Fruit fly (Drosophila melanogaster) whole organism, embryonic: ENCODE measurements around the gene N.
A peak's percentile ranks its signal among the peaks of the same experiment; 100 is the strongest.

Source experiments
- Aef1 ChIP-seq: fragments of 200-800 bp; sonication (Bioruptor generic); IDR thresholded peaks from 3 replicates; pipeline ENCODE4 v1.3.6; 2022; ENCODE audit warnings: missing biosample characterization, missing genetic modification characterization
- Asciz ChIP-seq: fragments of 200-800 bp; sonication (Bioruptor generic); optimal IDR thresholded peaks from 2 replicates; lab custom pipeline; 2017; ENCODE audit warnings: missing biosample characterization, mild to moderate bottlenecking, missing genetic modification characterization, missing genetic modification reagents
- Atf-2 ChIP-seq: fragments of 200-800 bp; sonication (Bioruptor generic); optimal IDR thresholded peaks from 2 replicates; lab custom pipeline; 2016; ENCODE audit warnings: missing biosample characterization, missing genetic modification characterization
- BEAF-32 ChIP-seq: fragments of 200-800 bp; sonication (Bioruptor generic); optimal IDR thresholded peaks from 3 replicates; lab custom pipeline; 2017; ENCODE audit warnings: missing biosample characterization, missing genetic modification characterization, mild to moderate bottlenecking, moderate library complexity, missing genetic modification reagents
- CG11723 ChIP-seq: fragments of 200-800 bp; sonication (Bioruptor generic); optimal IDR thresholded peaks from 2 replicates; lab custom pipeline; 2017; ENCODE audit warnings: missing biosample characterization, mild to moderate bottlenecking, missing genetic modification characterization
- CG14441 ChIP-seq: fragments of 200-800 bp; sonication (Bioruptor generic); IDR thresholded peaks from 2 replicates; pipeline ENCODE4 v1.3.6; 2022; ENCODE audit warnings: missing biosample characterization, missing genetic modification characterization
- CG14667 ChIP-seq: fragments of 200-800 bp; sonication (Bioruptor generic); IDR thresholded peaks from 2 replicates; pipeline ENCODE4 v1.3.6; 2022; ENCODE audit warnings: missing biosample characterization, missing genetic modification characterization
- CG15073 ChIP-seq: fragments of 200-800 bp; sonication (Bioruptor generic); optimal IDR thresholded peaks from 2 replicates; lab custom pipeline; 2016; ENCODE audit warnings: missing biosample characterization, missing genetic modification characterization
- CG1602 ChIP-seq: fragments of 200-800 bp; sonication (Bioruptor generic); optimal IDR thresholded peaks from 3 replicates; lab custom pipeline; 2016; ENCODE audit warnings: missing biosample characterization, missing genetic modification characterization
- CG1792 ChIP-seq: fragments of 200-800 bp; sonication (Bioruptor generic); optimal IDR thresholded peaks from 2 replicates; lab custom pipeline; 2016; ENCODE audit warnings: missing biosample characterization, missing genetic modification characterization
- CG18262 ChIP-seq: fragments of 200-800 bp; optimal IDR thresholded peaks from 3 replicates; lab custom pipeline; 2019; ENCODE audit warnings: missing biosample characterization, mild to moderate bottlenecking, missing genetic modification characterization, moderate library complexity
- CG1832 ChIP-seq: fragments of 200-800 bp; sonication (Bioruptor generic); optimal IDR thresholded peaks from 2 replicates; lab custom pipeline; 2017; ENCODE audit warnings: missing biosample characterization, mild to moderate bottlenecking, missing genetic modification characterization, inconsistent platforms
- CG2202 ChIP-seq: fragments of 200-800 bp; sonication (Bioruptor generic); optimal IDR thresholded peaks from 2 replicates; lab custom pipeline; 2018; ENCODE audit warnings: missing biosample characterization, mild to moderate bottlenecking, missing genetic modification characterization
- CG2712 ChIP-seq: fragments of 200-800 bp; optimal IDR thresholded peaks from 3 replicates; lab custom pipeline; 2019; ENCODE audit warnings: missing biosample characterization, mild to moderate bottlenecking, missing genetic modification characterization, moderate library complexity
- CG4360 ChIP-seq: fragments of 200-800 bp; sonication (Bioruptor generic); IDR thresholded peaks from 2 replicates; pipeline ENCODE4 v1.3.6; 2022; ENCODE audit warnings: missing biosample characterization, missing genetic modification characterization
- CG4854 ChIP-seq: fragments of 200-800 bp; sonication (Bioruptor generic); optimal IDR thresholded peaks from 2 replicates; lab custom pipeline; 2016; ENCODE audit warnings: missing biosample characterization, missing genetic modification characterization, inconsistent platforms
- CG6791 ChIP-seq: fragments of 200-800 bp; sonication (Bioruptor generic); IDR thresholded peaks from 3 replicates; pipeline ENCODE4 v1.3.6; 2022; ENCODE audit warnings: missing biosample characterization, missing genetic modification characterization; ENCODE audit not compliant: partially characterized antibody
- CG7786 ChIP-seq: fragments of 200-800 bp; sonication (Bioruptor generic); optimal IDR thresholded peaks from 2 replicates; lab custom pipeline; 2016; ENCODE audit warnings: missing biosample characterization, missing genetic modification characterization
- CG7963 ChIP-seq: fragments of 200-800 bp; sonication (Bioruptor generic); IDR thresholded peaks from 3 replicates; pipeline ENCODE4 v1.3.6; 2022; ENCODE audit warnings: missing biosample characterization, missing genetic modification characterization; ENCODE audit not compliant: partially characterized antibody
- CG8089 ChIP-seq: fragments of 200-800 bp; sonication (Bioruptor generic); optimal IDR thresholded peaks from 3 replicates; lab custom pipeline; 2016; ENCODE audit warnings: missing biosample characterization, missing genetic modification characterization
- CG8944 ChIP-seq: fragments of 200-800 bp; sonication (Bioruptor generic); optimal IDR thresholded peaks from 3 replicates; lab custom pipeline; 2016; ENCODE audit warnings: missing biosample characterization, missing genetic modification characterization
- Chrac-16 ChIP-seq: fragments of 200-800 bp; sonication (Bioruptor generic); optimal IDR thresholded peaks from 3 replicates; lab custom pipeline; 2016; ENCODE audit warnings: missing biosample characterization, missing genetic modification characterization
- CkIIα-i1 ChIP-seq: fragments of 200-800 bp; sonication (Bioruptor generic); IDR thresholded peaks from 2 replicates; pipeline ENCODE4 v1.3.6; 2022; ENCODE audit warnings: missing biosample characterization, missing genetic modification characterization
- E2f2 ChIP-seq: fragments of 200-800 bp; sonication (Bioruptor generic); IDR thresholded peaks from 2 replicates; pipeline ENCODE4 v1.3.6; 2022; ENCODE audit warnings: missing biosample characterization, missing genetic modification characterization
- ERR ChIP-seq: fragments of 200-800 bp; sonication (Bioruptor generic); optimal IDR thresholded peaks from 2 replicates; lab custom pipeline; 2016; ENCODE audit warnings: missing biosample characterization, missing genetic modification characterization
- Ets97D ChIP-seq: fragments of 200-800 bp; sonication (Bioruptor generic); optimal IDR thresholded peaks from 3 replicates; lab custom pipeline; 2016; ENCODE audit warnings: missing biosample characterization, missing genetic modification characterization
- HLH4C ChIP-seq: fragments of 200-800 bp; sonication (Bioruptor generic); IDR thresholded peaks from 3 replicates; pipeline ENCODE4 v1.3.6; 2022; ENCODE audit warnings: missing biosample characterization, missing genetic modification characterization; ENCODE audit not compliant: partially characterized antibody
- Hand ChIP-seq: fragments of 200-800 bp; sonication (Bioruptor generic); optimal IDR thresholded peaks from 2 replicates; lab custom pipeline; 2017; ENCODE audit warnings: mild to moderate bottlenecking, missing biosample characterization, missing genetic modification reagents, missing genetic modification characterization
- Hey ChIP-seq: fragments of 200-800 bp; sonication (Bioruptor generic); optimal IDR thresholded peaks from 3 replicates; lab custom pipeline; 2018; ENCODE audit warnings: missing biosample characterization, mild to moderate bottlenecking, missing genetic modification characterization
- Hmr ChIP-seq: fragments of 200-800 bp; sonication (Bioruptor generic); optimal IDR thresholded peaks from 3 replicates; lab custom pipeline; 2017; ENCODE audit warnings: mild to moderate bottlenecking, missing biosample characterization, missing genetic modification reagents, missing genetic modification characterization
- NfI ChIP-seq: fragments of 200-800 bp; sonication (Bioruptor generic); optimal IDR thresholded peaks from 3 replicates; lab custom pipeline; 2018; ENCODE audit warnings: missing biosample characterization, mild to moderate bottlenecking, missing genetic modification characterization, moderate library complexity
- Sox102F ChIP-seq: fragments of 200-800 bp; sonication (Bioruptor generic); optimal IDR thresholded peaks from 2 replicates; lab custom pipeline; 2018; ENCODE audit warnings: missing biosample characterization, mild to moderate bottlenecking, missing genetic modification characterization, moderate library complexity
- br ChIP-seq: fragments of >200 bp; optimal IDR thresholded peaks from 2 replicates; lab custom pipeline; 2017
- crol ChIP-seq: fragments of 200-800 bp; sonication (Bioruptor generic); IDR thresholded peaks from 2 replicates; pipeline ENCODE4 v1.3.6; 2022; ENCODE audit warnings: missing biosample characterization, missing genetic modification characterization
- crp ChIP-seq, 2 experiments: fragments of 200-800 bp; sonication (Bioruptor generic); optimal IDR thresholded peaks; 2 replicates in 1 of 2; 3 replicates in 1 of 2; lab custom pipeline; 2017; ENCODE audit warnings: missing biosample characterization in 2 of 2, missing genetic modification characterization in 2 of 2, mild to moderate bottlenecking in 1 of 2, moderate library complexity in 1 of 2
- dm ChIP-seq: fragments of 200-800 bp; sonication (Bioruptor generic); optimal IDR thresholded peaks from 3 replicates; lab custom pipeline; 2016; ENCODE audit warnings: missing biosample characterization, missing genetic modification characterization
- eve ChIP-seq, 2 experiments: fragments of >200 bp; optimal IDR thresholded peaks; 2 replicates each; lab custom pipeline; 2017; ENCODE audit warnings: missing biosample characterization in 2 of 2, missing genetic modification characterization in 2 of 2
- fd96Cb ChIP-seq: fragments of 200-800 bp; sonication (Bioruptor generic); optimal IDR thresholded peaks from 2 replicates; lab custom pipeline; 2018; ENCODE audit warnings: missing biosample characterization, mild to moderate bottlenecking, missing genetic modification characterization, moderate library complexity
- gce ChIP-seq: fragments of 200-800 bp; sonication (Bioruptor generic); IDR thresholded peaks from 3 replicates; pipeline ENCODE4 v1.3.6; 2022; ENCODE audit warnings: missing biosample characterization, missing genetic modification characterization
- gcm2 ChIP-seq: fragments of 200-800 bp; sonication (Bioruptor generic); optimal IDR thresholded peaks from 2 replicates; lab custom pipeline; 2016; ENCODE audit warnings: missing biosample characterization, missing genetic modification characterization
- gem ChIP-seq: fragments of 200-800 bp; sonication (Bioruptor generic); optimal IDR thresholded peaks from 2 replicates; lab custom pipeline; 2019; ENCODE audit warnings: missing biosample characterization, mild to moderate bottlenecking, missing genetic modification characterization, moderate library complexity
- gsb-n ChIP-seq: fragments of 200-800 bp; sonication (Bioruptor generic); optimal IDR thresholded peaks from 3 replicates; lab custom pipeline; 2018; ENCODE audit warnings: missing biosample characterization, mild to moderate bottlenecking, missing genetic modification characterization
- maf-S ChIP-seq: fragments of 200-800 bp; sonication (Bioruptor generic); optimal IDR thresholded peaks from 2 replicates; lab custom pipeline; 2016; ENCODE audit warnings: missing biosample characterization, missing genetic modification characterization
- oc ChIP-seq: fragments of 200-800 bp; sonication (Bioruptor generic); optimal IDR thresholded peaks from 2 replicates; lab custom pipeline; 2018; ENCODE audit warnings: missing biosample characterization, mild to moderate bottlenecking, missing genetic modification characterization, moderate library complexity
- otp ChIP-seq: fragments of 200-800 bp; sonication (Bioruptor generic); IDR thresholded peaks from 3 replicates; pipeline ENCODE4, ENCODE4 v1.3.6; 2022; ENCODE audit warnings: missing biosample characterization, missing genetic modification characterization
- run ChIP-seq: fragments of 200-800 bp; sonication (Bioruptor generic); optimal IDR thresholded peaks from 3 replicates; lab custom pipeline; 2018; ENCODE audit warnings: missing biosample characterization, mild to moderate bottlenecking, missing genetic modification characterization
- scrt ChIP-seq: fragments of 200-800 bp; sonication (Bioruptor generic); optimal IDR thresholded peaks from 2 replicates; lab custom pipeline; 2018; ENCODE audit warnings: missing biosample characterization, mild to moderate bottlenecking, missing genetic modification characterization, moderate library complexity
- sens-2 ChIP-seq: fragments of 200-800 bp; sonication (Bioruptor generic); IDR thresholded peaks from 2 replicates; pipeline ENCODE4 v1.3.6; 2022; ENCODE audit warnings: missing biosample characterization, missing genetic modification characterization
- ssp ChIP-seq: fragments of 200-800 bp; sonication (Bioruptor generic); IDR thresholded peaks from 2 replicates; pipeline ENCODE4 v1.3.6; 2022; ENCODE audit warnings: missing biosample characterization, missing genetic modification characterization
- unc-4 ChIP-seq: fragments of 200-800 bp; sonication (Bioruptor generic); IDR thresholded peaks from 2 replicates; pipeline ENCODE4 v1.3.6; 2022; ENCODE audit warnings: missing biosample characterization, missing genetic modification characterization; ENCODE audit not compliant: partially characterized antibody
- zf30C ChIP-seq: fragments of 200-800 bp; sonication (Bioruptor generic); optimal IDR thresholded peaks from 3 replicates; lab custom pipeline; 2018; ENCODE audit warnings: missing biosample characterization, mild to moderate bottlenecking, missing genetic modification characterization

Gene N

dm6 chrX:3188419-3188818 lies 53.7 kb downstream of the N start (continued):
- no peak for TF ChIP-seq oc (tag; lab: Kevin White, UChicago)
- no peak for TF ChIP-seq unc-4
- TF ChIP-seq CG2712 (tag; lab: Kevin White, UChicago) = peak; percentile 18
- no peak for TF ChIP-seq zf30C (GFP tag; lab: Kevin White, UChicago)
- no peak for TF ChIP-seq BEAF-32
- no peak for TF ChIP-seq CG1832 (GFP tag; lab: Kevin White, UChicago)
- TF ChIP-seq sens-2 (GFP tag; lab: Robert Waterston, UW) = peak; percentile 23; the same call in 1 of the 2 replicates
- peak; percentile 5 for TF ChIP-seq CG18262 (tag; lab: Kevin White, UChicago)
- TF ChIP-seq maf-S = no peak
- TF ChIP-seq CkIIα-i1 (GFP tag; lab: Robert Waterston, UW) = no peak
- no peak for TF ChIP-seq NfI (GFP tag; lab: Kevin White, UChicago)
- TF ChIP-seq CG7963 (GFP tag; lab: Robert Waterston, UW) = no peak
- TF ChIP-seq dm (GFP tag; lab: Kevin White, UChicago) = no peak
- TF ChIP-seq CG1602 (GFP tag; lab: Kevin White, UChicago) = no peak
- TF ChIP-seq CG14667 (GFP tag; lab: Robert Waterston, UW) = no peak
- TF ChIP-seq E2f2 (GFP tag; lab: Robert Waterston, UW) = no peak
- TF ChIP-seq Aef1 (GFP tag; lab: Robert Waterston, UW) = no peak
- peak; percentile 42 for TF ChIP-seq gem
- TF ChIP-seq CG4360 = peak; percentile 41; the same call in 1 of the 2 replicates
- TF ChIP-seq Chrac-16 (GFP tag; lab: Kevin White, UChicago) = no peak
- TF ChIP-seq eve (GFP tag; optimal IDR thresholded peaks at IDR 0.05; lab: Kevin White, UChicago) = peak in 1 of 2 experiments; percentile 2
- TF ChIP-seq CG4854 = peak; percentile 28
- TF ChIP-seq fd96Cb (tag; lab: Kevin White, UChicago) = no peak
- TF ChIP-seq Atf-2 (GFP tag; lab: Kevin White, UChicago) = peak; percentile 6
- TF ChIP-seq HLH4C (GFP tag; lab: Robert Waterston, UW) = no peak
- TF ChIP-seq scrt = peak; percentile 5
- TF ChIP-seq gce (GFP tag; lab: Robert Waterston, UW) = no peak
- no peak for TF ChIP-seq CG8944 (GFP tag; lab: Kevin White, UChicago)
- TF ChIP-seq CG6791 = no peak
- TF ChIP-seq br = no peak
- no peak for TF ChIP-seq gcm2 (GFP tag; lab: Kevin White, UChicago)
- peak; percentile 16; the same call in 1 of the 2 replicates for TF ChIP-seq CG14441 (GFP tag; lab: Robert Waterston, UW)
- peak; percentile 47 for TF ChIP-seq Hmr (GFP tag; lab: Kevin White, UChicago)
- peak; percentile 11 for TF ChIP-seq CG7786 (GFP tag; lab: Kevin White, UChicago)
- peak; percentile 72 for TF ChIP-seq Asciz (GFP tag; lab: Kevin White, UChicago)
- TF ChIP-seq crp (GFP tag; optimal IDR thresholded peaks at IDR 0.05; lab: Kevin White, UChicago) = no peak
- no peak for TF ChIP-seq ERR (GFP tag; lab: Kevin White, UChicago)
- no peak for TF ChIP-seq Ets97D
- TF ChIP-seq Sox102F = peak; percentile 42
- no peak for TF ChIP-seq CG11723 (GFP tag; lab: Kevin White, UChicago)
- TF ChIP-seq crol (GFP tag; lab: Robert Waterston, UW) = no peak
- TF ChIP-seq otp = peak; percentile 75; the same call in 2 of the 3 replicates
- TF ChIP-seq CG2202 (tag; lab: Kevin White, UChicago) = peak; percentile 33
- no peak for TF ChIP-seq CG15073 (GFP tag; lab: Kevin White, UChicago)
- TF ChIP-seq CG1792 = peak; percentile 34
- TF ChIP-seq CG8089 (GFP tag; lab: Kevin White, UChicago) = peak; percentile 36
- no peak for TF ChIP-seq Hand (GFP tag; lab: Kevin White, UChicago)
- no peak for TF ChIP-seq run (tag; lab: Kevin White, UChicago)
- TF ChIP-seq Hey (tag; lab: Kevin White, UChicago) = peak; percentile 28
- TF ChIP-seq ssp (GFP tag; lab: Robert Waterston, UW) = no peak
- TF ChIP-seq gsb-n = no peak
